Worm (Caenorhabditis elegans) whole organism, L4 larva: Measurements from ENCODE around the gene F28C1.3.

Source experiments
- D1046.2 ChIP-seq: fragments of 200-800 bp; sonication (Bioruptor generic); IDR thresholded peaks from 2 replicates; pipeline ENCODE4 v1.3.6; 2022; ENCODE audit warnings: missing genetic modification characterization, missing compliant biosample characterization
- F37D6.2 ChIP-seq: sonication (generic microtip); optimal IDR thresholded peaks from 2 replicates; lab custom pipeline; 2016; ENCODE audit warnings: mild to moderate bottlenecking, missing genetic modification characterization, missing compliant biosample characterization
- Y105C5A.15 ChIP-seq: fragments of 200-800 bp; sonication (Bioruptor generic); IDR thresholded peaks from 2 replicates; pipeline ENCODE4 v1.3.6; 2022; ENCODE audit warnings: missing genetic modification characterization, missing compliant biosample characterization
- Y48G9A.11 ChIP-seq: fragments of 200-800 bp; sonication (Bioruptor generic); IDR thresholded peaks from 2 replicates; pipeline ENCODE4 v1.3.6; 2022; ENCODE audit warnings: missing genetic modification reagents, missing genetic modification characterization, missing compliant biosample characterization
- Y75B8A.6 ChIP-seq: fragments of 200-800 bp; sonication (Bioruptor generic); IDR thresholded peaks from 2 replicates; pipeline ENCODE4 v1.3.6; 2022; ENCODE audit warnings: missing genetic modification reagents, missing genetic modification characterization, missing compliant biosample characterization
- ama-1 ChIP-seq: fragments of 150-350 bp; optimal IDR thresholded peaks from 2 replicates; lab custom pipeline; 2014; ENCODE audit warnings: inconsistent platforms, mixed read lengths
- attf-4 ChIP-seq: sonication (generic microtip); optimal IDR thresholded peaks from 3 replicates; lab custom pipeline; 2017; ENCODE audit warnings: missing biosample characterization, missing genetic modification characterization
- ceh-28 ChIP-seq: fragments of 150-350 bp; optimal IDR thresholded peaks from 2 replicates; lab custom pipeline; 2014; ENCODE audit warnings: missing biosample characterization, missing genetic modification reagents, missing genetic modification characterization
- ceh-32 ChIP-seq: sonication (generic microtip); optimal IDR thresholded peaks from 2 replicates; lab custom pipeline; 2016; ENCODE audit warnings: mild to moderate bottlenecking, missing genetic modification characterization, missing compliant biosample characterization; ENCODE audit not compliant: poor library complexity
- ceh-82 ChIP-seq: sonication (generic microtip); optimal IDR thresholded peaks from 2 replicates; lab custom pipeline; 2017; ENCODE audit warnings: missing biosample characterization, missing genetic modification characterization
- ces-1 ChIP-seq: fragments of 150-350 bp; sonication (generic microtip); optimal IDR thresholded peaks from 4 replicates; lab custom pipeline; 2014; ENCODE audit warnings: missing biosample characterization, missing genetic modification reagents, missing genetic modification characterization
- daf-16 ChIP-seq, 3 experiments: sonication (generic microtip); optimal IDR thresholded peaks; 2 replicates each; lab custom pipeline; 2016 to 2017; ENCODE audit warnings: missing genetic modification characterization in 3 of 3, missing genetic modification reagents in 3 of 3, mild to moderate bottlenecking in 2 of 3, missing compliant biosample characterization in 2 of 3, missing biosample characterization in 1 of 3, moderate library complexity in 1 of 3
- daf-19 ChIP-seq: fragments of 200-800 bp; sonication (Bioruptor generic); conservative IDR thresholded peaks from 2 replicates; pipeline ENCODE4 v1.3.6; 2022; ENCODE audit warnings: missing genetic modification characterization, missing compliant biosample characterization
- dmd-8 ChIP-seq: fragments of 200-800 bp; sonication (Bioruptor generic); IDR thresholded peaks from 2 replicates; pipeline ENCODE4 v1.3.6; 2022; ENCODE audit warnings: missing genetic modification characterization, missing compliant biosample characterization
- dpl-1 ChIP-seq: fragments of 150-350 bp; optimal IDR thresholded peaks from 2 replicates; lab custom pipeline; 2014; ENCODE audit warnings: missing biosample characterization, missing genetic modification reagents, missing genetic modification characterization
- duxl-1 ChIP-seq: sonication (generic microtip); optimal IDR thresholded peaks from 2 replicates; lab custom pipeline; 2016; ENCODE audit warnings: mild to moderate bottlenecking, missing genetic modification characterization, moderate library complexity, missing compliant biosample characterization; ENCODE audit not compliant: poor library complexity
- dve-1 ChIP-seq: sonication (generic microtip); optimal IDR thresholded peaks from 2 replicates; lab custom pipeline; 2017; ENCODE audit warnings: antibody characterized with exemption, mild to moderate bottlenecking, missing genetic modification characterization, missing compliant biosample characterization; ENCODE audit not compliant: insufficient read depth
- egl-27 ChIP-seq: sonication (generic microtip); optimal IDR thresholded peaks from 3 replicates; lab custom pipeline; 2017; ENCODE audit warnings: missing biosample characterization, missing genetic modification reagents, missing genetic modification characterization
- egl-43 ChIP-seq: fragments of 200-800 bp; sonication (Bioruptor generic); IDR thresholded peaks from 2 replicates; pipeline ENCODE4 v1.3.6; 2022; ENCODE audit warnings: missing genetic modification reagents, missing genetic modification characterization, missing compliant biosample characterization
- fkh-10 ChIP-seq: fragments of 150-350 bp; optimal IDR thresholded peaks from 2 replicates; lab custom pipeline; 2014; ENCODE audit warnings: missing biosample characterization, missing genetic modification reagents, missing genetic modification characterization
- fos-1 ChIP-seq: fragments of 150-350 bp; optimal IDR thresholded peaks from 2 replicates; lab custom pipeline; 2014; ENCODE audit warnings: missing biosample characterization, missing genetic modification characterization
- hif-1 ChIP-seq, 2 experiments: sonication (generic microtip); optimal IDR thresholded peaks; 2 replicates each; lab custom pipeline; 2016 to 2017; ENCODE audit warnings: missing compliant biosample characterization in 2 of 2, missing genetic modification characterization in 2 of 2, missing genetic modification reagents in 2 of 2, missing genotype in 2 of 2, mild to moderate bottlenecking in 1 of 2
- hmg-1.1 ChIP-seq: fragments of 200-800 bp; sonication (Bioruptor generic); IDR thresholded peaks from 2 replicates; pipeline ENCODE4 v1.3.6; 2022; ENCODE audit warnings: missing genetic modification reagents, missing genetic modification characterization, missing compliant biosample characterization
- lin-1 ChIP-seq: fragments of 200-800 bp; sonication (Bioruptor generic); IDR thresholded peaks from 2 replicates; pipeline ENCODE4 v1.3.6; 2022; ENCODE audit warnings: missing genetic modification reagents, missing genetic modification characterization, missing compliant biosample characterization
- lin-15B ChIP-seq: fragments of 150-350 bp; sonication (generic microtip); optimal IDR thresholded peaks from 3 replicates; lab custom pipeline; 2014; ENCODE audit warnings: missing biosample characterization, missing genetic modification characterization
- lir-3 ChIP-seq: sonication (generic microtip); optimal IDR thresholded peaks from 2 replicates; lab custom pipeline; 2016; ENCODE audit warnings: mild to moderate bottlenecking, missing genetic modification characterization, missing compliant biosample characterization
- madf-5 ChIP-seq, 2 experiments: fragments of 200-800 bp; sonication (Bioruptor generic); IDR thresholded peaks; 2 replicates each; pipeline ENCODE4 v1.3.6; 2022; ENCODE audit warnings: missing compliant biosample characterization in 2 of 2, missing genetic modification characterization in 2 of 2
- mdl-1 ChIP-seq, 2 experiments: fragments of 150-350 bp in 1 of 2; sonication (generic microtip) in 1 of 2; optimal IDR thresholded peaks; 2 replicates each; lab custom pipeline; 2014 to 2017; ENCODE audit warnings: missing biosample characterization in 2 of 2, missing genetic modification characterization in 2 of 2
- mep-1 ChIP-seq: fragments of 150-350 bp; sonication (generic microtip); optimal IDR thresholded peaks from 3 replicates; lab custom pipeline; 2014; ENCODE audit warnings: missing biosample characterization, missing genetic modification characterization
- mxl-2 ChIP-seq: fragments of 200-800 bp; sonication (Bioruptor generic); conservative IDR thresholded peaks from 2 replicates; pipeline ENCODE4 v1.3.6; 2022; ENCODE audit warnings: missing genetic modification reagents, missing genetic modification characterization, missing compliant biosample characterization
- nhr-237 ChIP-seq: sonication (generic microtip); optimal IDR thresholded peaks from 2 replicates; lab custom pipeline; 2017; ENCODE audit warnings: missing biosample characterization, missing genetic modification characterization
- nhr-28 ChIP-seq: fragments of 150-350 bp; optimal IDR thresholded peaks from 2 replicates; lab custom pipeline; 2014; ENCODE audit warnings: missing biosample characterization, missing genetic modification characterization
- nhr-48 ChIP-seq: sonication (generic microtip); optimal IDR thresholded peaks from 2 replicates; lab custom pipeline; 2016; ENCODE audit warnings: mild to moderate bottlenecking, missing genetic modification characterization, missing compliant biosample characterization
- nhr-6 ChIP-seq: fragments of 150-350 bp; optimal IDR thresholded peaks from 2 replicates; lab custom pipeline; 2014; ENCODE audit warnings: missing biosample characterization, missing genetic modification characterization
- nhr-76 ChIP-seq: fragments of 150-350 bp; optimal IDR thresholded peaks from 2 replicates; lab custom pipeline; 2014; ENCODE audit warnings: missing biosample characterization, missing genetic modification characterization
- saeg-2 ChIP-seq: fragments of 200-800 bp; sonication (Bioruptor generic); IDR thresholded peaks from 2 replicates; pipeline ENCODE4 v1.3.6; 2022; ENCODE audit warnings: missing genetic modification reagents, missing genetic modification characterization, missing compliant biosample characterization
- sdz-12 ChIP-seq: fragments of 200-800 bp; sonication (Bioruptor generic); optimal IDR thresholded peaks from 2 replicates; lab custom pipeline; 2018; ENCODE audit warnings: mild to moderate bottlenecking, missing genetic modification characterization, missing compliant biosample characterization
- set-16 ChIP-seq: fragments of 200-800 bp; sonication (Bioruptor generic); IDR thresholded peaks from 2 replicates; pipeline ENCODE4 v1.3.6; 2022; ENCODE audit warnings: missing genetic modification reagents, missing genetic modification characterization, missing compliant biosample characterization
- snpc-4 ChIP-seq: fragments of 150-350 bp; optimal IDR thresholded peaks from 2 replicates; lab custom pipeline; 2014; ENCODE audit warnings: missing biosample characterization, missing genetic modification characterization
- spr-3 ChIP-seq: fragments of 200-800 bp; sonication (Bioruptor generic); optimal IDR thresholded peaks from 2 replicates; lab custom pipeline; 2018; ENCODE audit warnings: mild to moderate bottlenecking, missing genetic modification characterization, missing compliant biosample characterization
- tag-97 ChIP-seq: fragments of 200-800 bp; sonication (Bioruptor generic); IDR thresholded peaks from 2 replicates; pipeline ENCODE4 v1.3.6; 2022; ENCODE audit warnings: missing genetic modification characterization, missing compliant biosample characterization
- tra-1 ChIP-seq: fragments of 200-800 bp; sonication (Bioruptor generic); IDR thresholded peaks from 2 replicates; pipeline ENCODE4 v1.3.6; 2022; ENCODE audit warnings: missing genetic modification reagents, missing genetic modification characterization, missing compliant biosample characterization
- unc-39 ChIP-seq: sonication (generic microtip); optimal IDR thresholded peaks from 2 replicates; lab custom pipeline; 2017; ENCODE audit warnings: missing biosample characterization, missing genetic modification characterization
- unc-62 ChIP-seq, 3 experiments: fragments of 150-350 bp in 1 of 3; sonication (generic microtip); optimal IDR thresholded peaks in 2 of 3; peaks in 1 of 3; 1 replicate in 1 of 3; 2 replicates in 2 of 3; lab custom pipeline; 2014 to 2017; ENCODE audit warnings: missing biosample characterization in 3 of 3, missing genetic modification characterization in 3 of 3, missing genetic modification reagents in 3 of 3, missing genotype in 1 of 3
- vab-7 ChIP-seq: fragments of 200-800 bp; sonication (Bioruptor generic); IDR thresholded peaks from 2 replicates; pipeline ENCODE4 v1.3.6; 2022; ENCODE audit warnings: missing genetic modification reagents, missing genetic modification characterization, missing compliant biosample characterization

The F28C1.3 gene

DNA sequence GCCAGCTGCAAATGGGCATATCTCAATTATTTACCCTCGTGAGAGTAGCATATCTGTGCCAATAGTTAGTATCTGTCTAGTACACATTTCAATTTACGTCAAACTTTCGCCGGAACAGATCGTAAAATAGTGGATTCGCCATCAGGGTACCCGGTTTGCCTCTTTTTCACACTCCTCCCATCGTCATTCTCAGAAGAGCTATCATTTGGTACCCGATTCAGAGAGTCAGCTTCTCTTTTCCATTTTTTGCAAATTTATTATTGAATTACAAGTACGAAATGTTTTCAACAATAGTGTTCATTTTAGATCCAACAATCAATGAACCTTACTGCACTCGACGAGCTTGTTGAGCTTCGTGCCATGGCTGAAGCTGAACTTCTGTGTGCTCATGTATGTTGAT lies 39.4 kb upstream of the F28C1.3 start, which contains the start of gene C54D10.5:
C54D10.5 (plus strand) TSS at position 301 of the 400 bp plus-strand sequence.
- TF ChIP-seq Y48G9A.11 (GFP tag; lab: Robert Waterston, UW), result no peak
- no peak for TF ChIP-seq tag-97
- no peak for TF ChIP-seq lir-3
- TF ChIP-seq fkh-10, result no peak
- TF ChIP-seq sdz-12 (GFP tag; lab: Kevin White, UChicago), result no peak
- no peak for TF ChIP-seq madf-5 (GFP tag; IDR thresholded peaks at IDR 0.05; lab: Robert Waterston, UW)
- no peak for TF ChIP-seq nhr-48 (tag; lab: Kevin White, UChicago)
- no peak for TF ChIP-seq Y75B8A.6 (GFP tag; lab: Robert Waterston, UW)
- TF ChIP-seq spr-3 (GFP tag; lab: Kevin White, UChicago), result no peak
- no peak for TF ChIP-seq daf-19 (GFP tag; lab: Robert Waterston, UW)
- TF ChIP-seq duxl-1 (tag; lab: Kevin White, UChicago), result no peak
- TF ChIP-seq mxl-2 (GFP tag; lab: Robert Waterston, UW), result no peak
- TF ChIP-seq ceh-32 (tag; lab: Kevin White, UChicago), result no peak
- no peak for TF ChIP-seq mep-1 (tag; lab: Kevin White, UChicago)
- no peak for TF ChIP-seq egl-27 (tag; lab: Kevin White, UChicago)
- no peak for TF ChIP-seq snpc-4 (tag; lab: Kevin White, UChicago)
- TF ChIP-seq lin-15B (tag; lab: Kevin White, UChicago), result no peak
- no peak for TF ChIP-seq lin-1 (GFP tag; lab: Robert Waterston, UW)
- no peak for TF ChIP-seq Y105C5A.15
- TF ChIP-seq, all 104 proteins: peak for 0

DNA sequence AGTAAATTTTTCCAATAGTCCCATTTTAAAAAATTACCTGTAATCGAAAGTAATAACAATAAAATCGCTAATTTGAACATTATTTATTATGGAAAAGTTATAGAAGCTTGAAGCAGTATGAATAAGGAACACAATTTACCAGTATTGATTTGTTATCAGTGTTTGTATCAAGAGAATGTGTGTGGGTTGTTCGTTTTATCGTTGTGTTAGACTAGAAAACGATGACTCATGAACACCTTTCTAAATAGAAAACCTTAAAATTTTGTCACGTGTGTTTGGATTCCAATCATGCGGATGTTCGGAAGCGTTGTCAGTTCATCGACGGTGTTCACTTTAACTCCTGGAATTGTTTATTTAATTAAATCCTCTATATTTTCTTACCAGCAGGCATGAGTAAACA lies 36.4 kb upstream of the F28C1.3 start, which contains the start of gene C54D10.13:
C54D10.13 (minus strand) TSS at position 179 of the 400 bp plus-strand sequence.
- TF ChIP-seq daf-16 (GFP tag; optimal IDR thresholded peaks at IDR 0.05; lab: Kevin White, UChicago) (no peak), daf-16 (tag; optimal IDR thresholded peaks at IDR 0.05; lab: Kevin White, UChicago) (peak; percentile 33), dve-1 (tag; lab: Kevin White, UChicago) (peak; percentile 52), attf-4 (no peak), nhr-6 (tag; lab: Kevin White, UChicago) (peak; percentile 19), nhr-28 (tag; lab: Kevin White, UChicago) (peak; percentile 86), ama-1 (lab: Kevin White, UChicago) (no peak)

DNA sequence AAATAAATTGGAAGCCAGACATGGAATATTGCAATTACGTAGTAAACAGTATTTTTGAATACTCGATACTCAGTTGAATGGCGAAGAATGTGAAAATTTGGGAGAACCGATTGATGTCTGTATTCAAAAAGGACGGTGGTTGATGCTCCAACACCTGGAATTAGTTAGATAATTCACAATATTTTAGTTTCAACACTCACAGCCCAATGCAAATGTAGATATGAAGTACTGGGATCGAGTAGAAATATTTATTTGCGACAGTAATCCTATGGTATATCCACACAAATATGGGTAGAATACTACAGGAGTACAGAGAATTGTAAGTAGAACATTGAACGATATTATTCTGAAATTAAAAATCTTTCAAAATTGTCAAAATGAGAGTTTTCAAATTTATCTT lies 35.4 kb upstream of the F28C1.3 start:
- TF ChIP-seq nhr-48 (tag; lab: Kevin White, UChicago) (no peak), dpl-1 (GFP tag; lab: Kevin White, UChicago) (no peak), unc-62 (GFP tag; optimal IDR thresholded peaks at IDR 0.05 in 1 of 2; lab: Kevin White, UChicago) (peak in 1 of 2 experiments; percentile 94), unc-62 (tag; optimal IDR thresholded peaks at IDR 0.05; lab: Kevin White, UChicago) (no peak), vab-7 (GFP tag; lab: Robert Waterston, UW) (no peak)
- TF ChIP-seq, all 104 proteins: peak for 1

DNA sequence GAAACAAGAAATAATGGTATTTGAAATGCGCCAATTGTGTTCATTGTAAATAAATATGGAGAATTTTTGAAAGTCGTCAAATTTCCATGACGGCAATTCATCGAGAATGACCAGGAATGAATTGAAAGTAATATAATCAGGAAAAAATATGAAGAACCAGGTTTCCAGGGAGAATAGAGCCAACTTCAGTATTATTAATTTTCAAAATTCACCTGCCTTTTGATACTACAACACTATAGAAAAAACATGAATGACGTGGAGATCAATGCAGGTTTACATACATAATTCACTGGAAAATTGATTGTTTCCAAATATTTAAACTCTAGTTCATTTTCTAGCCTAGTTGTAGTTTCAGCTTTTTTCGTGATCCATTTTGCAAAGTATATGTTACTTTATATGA lies 34.7 kb upstream of the F28C1.3 start, which contains the start of gene srh-25:
srh-25 (minus strand) TSS at position 101 of the 400 bp plus-strand sequence.
- TF ChIP-seq egl-43 (GFP tag; lab: Robert Waterston, UW) (no peak), F37D6.2 (no peak), nhr-237 (tag; lab: Kevin White, UChicago) (no peak), tra-1 (GFP tag; lab: Robert Waterston, UW) (no peak), fos-1 (tag; lab: Kevin White, UChicago) (no peak), D1046.2 (GFP tag; lab: Robert Waterston, UW) (no peak), nhr-76 (tag; lab: Kevin White, UChicago) (no peak), unc-39 (no peak), dmd-8 (GFP tag; lab: Robert Waterston, UW) (no peak), ceh-82 (tag; lab: Kevin White, UChicago) (no peak), hmg-1.1 (no peak), set-16 (GFP tag; lab: Robert Waterston, UW) (no peak), tag-97 (no peak), mdl-1 (tag; optimal IDR thresholded peaks at IDR 0.05; lab: Kevin White, UChicago) (no peak), saeg-2 (no peak), mxl-2 (GFP tag; lab: Robert Waterston, UW) (no peak), ceh-28 (tag; lab: Kevin White, UChicago) (no peak), hif-1 (tag; optimal IDR thresholded peaks at IDR 0.05; lab: Kevin White, UChicago) (no peak), ces-1 (GFP tag; lab: Kevin White, UChicago) (no peak), Y48G9A.11 (GFP tag; lab: Robert Waterston, UW) (no peak)
